Worm (Caenorhabditis elegans) whole organism, young adult: ENCODE measurements around the gene C30G4.2.

Source experiments
- C17E4.6 ChIP-seq: fragments of 200-800 bp; sonication (Bioruptor generic); IDR thresholded peaks from 2 replicates; pipeline ENCODE4 v1.3.6; 2022; ENCODE audit warnings: missing genetic modification reagents, missing genetic modification characterization, missing compliant biosample characterization
- F22D6.2 ChIP-seq: sonication (generic microtip); optimal IDR thresholded peaks from 2 replicates; lab custom pipeline; 2016; ENCODE audit warnings: mild to moderate bottlenecking, missing genetic modification characterization, missing compliant biosample characterization
- K12H6.12 ChIP-seq: fragments of 200-800 bp; sonication (Bioruptor generic); optimal IDR thresholded peaks from 2 replicates; lab custom pipeline; 2018; ENCODE audit warnings: mild to moderate bottlenecking, missing genetic modification characterization, missing compliant biosample characterization
- pha-4 ChIP-seq: fragments of 150-350 bp; sonication (generic microtip); optimal IDR thresholded peaks from 2 replicates; lab custom pipeline; 2014; ENCODE audit warnings: missing biosample characterization, missing genetic modification reagents, missing genetic modification characterization
- snpc-4 ChIP-seq, 5 experiments: fragments of 150-350 bp in 1 of 5; sonication (generic microtip) in 4 of 5; optimal IDR thresholded peaks; 2 replicates each; lab custom pipeline; 2014 to 2018; ENCODE audit warnings: missing genetic modification characterization in 5 of 5, missing biosample characterization in 3 of 5, antibody characterized with exemption in 2 of 5, mild to moderate bottlenecking in 2 of 5, missing compliant biosample characterization in 2 of 5, missing genotype in 2 of 5, moderate library complexity in 2 of 5, missing genetic modification reagents in 1 of 5
- unc-62 ChIP-seq: fragments of 150-350 bp; optimal IDR thresholded peaks from 2 replicates; lab custom pipeline; 2014; ENCODE audit warnings: missing biosample characterization, missing genetic modification reagents, missing genetic modification characterization
- ztf-18 ChIP-seq: sonication (generic microtip); optimal IDR thresholded peaks from 2 replicates; lab custom pipeline; 2016; ENCODE audit warnings: missing genotype, mild to moderate bottlenecking, missing genetic modification characterization, missing compliant biosample characterization

ce11 chrX:17020858-17021257, 24.6 kb downstream of the C30G4.2 start, which contains the start of gene F35B3.4:
- no peak for TF ChIP-seq ztf-18
- TF ChIP-seq K12H6.12 (tag; lab: Kevin White, UChicago), result no peak
- no peak for TF ChIP-seq pha-4 (tag; lab: Kevin White, UChicago)
- no peak for TF ChIP-seq F22D6.2 (tag; lab: Kevin White, UChicago)
- TF ChIP-seq C17E4.6 (GFP tag; lab: Robert Waterston, UW), result no peak
- TF ChIP-seq unc-62 (GFP tag; lab: Kevin White, UChicago), result no peak
- no peak for TF ChIP-seq snpc-4 (GFP tag; optimal IDR thresholded peaks at IDR 0.05; lab: Kevin White, UChicago)
- TF ChIP-seq snpc-4 (tag; optimal IDR thresholded peaks at IDR 0.05; lab: Kevin White, UChicago), result no peak
